Worm (Caenorhabditis elegans) whole organism, L4/young adult: Measurements from ENCODE around the gene txdc-9.
A peak's percentile ranks its signal among the peaks of the same experiment; 100 is the strongest.

Experiments used
- W03F9.2 ChIP-seq: fragments of 150-350 bp; optimal IDR thresholded peaks from 2 replicates; lab custom pipeline; 2014; ENCODE audit warnings: missing biosample characterization, missing genetic modification characterization
- dao-5 ChIP-seq: sonication (generic microtip); optimal IDR thresholded peaks from 2 replicates; lab custom pipeline; 2016; ENCODE audit warnings: missing genotype, missing genetic modification characterization, moderate library complexity, missing compliant biosample characterization
- him-1 ChIP-seq: sonication (generic microtip); optimal IDR thresholded peaks from 2 replicates; lab custom pipeline; 2016; ENCODE audit warnings: missing genotype, missing genetic modification reagents, missing genetic modification characterization, missing compliant biosample characterization

Gene txdc-9

ce11 chrIII:6439854-6440253, 7.9 kb downstream of the txdc-9 start:
- TF ChIP-seq dao-5 (tag; lab: Kevin White, UChicago) (no peak), W03F9.2 (tag; lab: Kevin White, UChicago) (no peak), him-1 (tag; lab: Kevin White, UChicago) (no peak)

- TF ChIP-seq him-1 (tag; lab: Kevin White, UChicago) (no peak), dao-5 (tag; lab: Kevin White, UChicago) (no peak), W03F9.2 (tag; lab: Kevin White, UChicago) (no peak)
Observed at ce11 chrIII:6442305-6443125, 10.5 kb downstream of the txdc-9 start, which contains the start of gene mel-32. mel-32 (minus strand) TSS chrIII:6443000.

ce11 chrIII:6444335-6444734, 12.4 kb downstream of the txdc-9 start, which contains the start of gene C05D11.13:
C05D11.13 (minus strand) TSS chrIII:6444586.
- TF ChIP-seq him-1 (tag; lab: Kevin White, UChicago) = no peak
- TF ChIP-seq dao-5 (tag; lab: Kevin White, UChicago) = no peak
- peak; percentile 65 for TF ChIP-seq W03F9.2 (tag; lab: Kevin White, UChicago)

- TF ChIP-seq dao-5 (tag; lab: Kevin White, UChicago) (no peak), him-1 (tag; lab: Kevin White, UChicago) (no peak), W03F9.2 (tag; lab: Kevin White, UChicago) (no peak)
Observed at ce11 chrIII:6446807-6447206, 14.8 kb downstream of the txdc-9 start, which contains the start of gene let-721. let-721 (minus strand) TSS chrIII:6446907.

- TF ChIP-seq him-1 (tag; lab: Kevin White, UChicago) (no peak), W03F9.2 (tag; lab: Kevin White, UChicago) (no peak), dao-5 (tag; lab: Kevin White, UChicago) (no peak)
Observed at ce11 chrIII:6447521-6447920, 15.5 kb downstream of the txdc-9 start.

- no peak for TF ChIP-seq him-1 (tag; lab: Kevin White, UChicago)
Observed at ce11 chrIII:6449854-6450253, 17.9 kb downstream of the txdc-9 start.

ce11 chrIII:6450596-6450995, 18.6 kb downstream of the txdc-9 start, which contains the start of gene T26A5.6:
T26A5.6 (minus strand) TSS chrIII:6450696.
- no peak for TF ChIP-seq W03F9.2 (tag; lab: Kevin White, UChicago)
- TF ChIP-seq him-1 (tag; lab: Kevin White, UChicago) = no peak
- TF ChIP-seq dao-5 (tag; lab: Kevin White, UChicago) = no peak

- TF ChIP-seq W03F9.2 (tag; lab: Kevin White, UChicago) (no peak), dao-5 (tag; lab: Kevin White, UChicago) (no peak), him-1 (tag; lab: Kevin White, UChicago) (no peak)
Observed at ce11 chrIII:6452278-6452677, 20.3 kb downstream of the txdc-9 start, which contains the start of gene set-1. set-1 (minus strand) TSS chrIII:6452378.

- no peak for TF ChIP-seq W03F9.2 (tag; lab: Kevin White, UChicago)
- no peak for TF ChIP-seq dao-5 (tag; lab: Kevin White, UChicago)
- TF ChIP-seq him-1 (tag; lab: Kevin White, UChicago) = no peak
Observed at ce11 chrIII:6452683-6453082, 20.7 kb downstream of the txdc-9 start.

ce11 chrIII:6453665-6454064, 21.7 kb downstream of the txdc-9 start:
- TF ChIP-seq W03F9.2 (tag; lab: Kevin White, UChicago) (peak; percentile 81), him-1 (tag; lab: Kevin White, UChicago) (no peak)

- no peak for TF ChIP-seq him-1 (tag; lab: Kevin White, UChicago)
- no peak for TF ChIP-seq W03F9.2 (tag; lab: Kevin White, UChicago)
- TF ChIP-seq dao-5 (tag; lab: Kevin White, UChicago) = no peak
Observed at ce11 chrIII:6454183-6454582, 22.2 kb downstream of the txdc-9 start, which contains the start of gene jhdm-1. jhdm-1 (plus strand) TSS chrIII:6454483.

ce11 chrIII:6459820-6460219, 27.8 kb downstream of the txdc-9 start, which contains the start of gene algn-1:
algn-1 (plus strand) TSS chrIII:6460120.
- TF ChIP-seq W03F9.2 (tag; lab: Kevin White, UChicago) (no peak), him-1 (tag; lab: Kevin White, UChicago) (no peak), dao-5 (tag; lab: Kevin White, UChicago) (no peak)

- TF ChIP-seq dao-5 (tag; lab: Kevin White, UChicago) (no peak), W03F9.2 (tag; lab: Kevin White, UChicago) (no peak), him-1 (tag; lab: Kevin White, UChicago) (no peak)
Observed at ce11 chrIII:6462610-6463009, 30.6 kb downstream of the txdc-9 start, which contains the start of gene T26A5.8. T26A5.8 (minus strand) TSS chrIII:6462856.
